Worm (Caenorhabditis elegans) whole organism, midembryonic: ENCODE data around the gene mtcu-2.

ENCODE experiments used
- cog-1 ChIP-seq: sonication (generic microtip); optimal IDR thresholded peaks from 2 replicates; lab custom pipeline; 2016; ENCODE audit warnings: missing genetic modification characterization, missing compliant biosample characterization
- flt-1 ChIP-seq: fragments of 200-800 bp; sonication (Bioruptor generic); IDR thresholded peaks from 2 replicates; pipeline ENCODE4 v1.3.6; 2022; ENCODE audit warnings: missing genetic modification characterization, missing compliant biosample characterization
- klf-2 ChIP-seq: fragments of 200-800 bp; sonication (Bioruptor generic); conservative IDR thresholded peaks from 2 replicates; pipeline ENCODE4 v1.3.6; 2022; ENCODE audit warnings: missing genetic modification reagents, missing genetic modification characterization, missing compliant biosample characterization
- med-1 ChIP-seq: sonication (generic microtip); optimal IDR thresholded peaks from 2 replicates; lab custom pipeline; 2017; ENCODE audit warnings: missing genetic modification characterization, mild to moderate bottlenecking, missing compliant biosample characterization, antibody characterized with exemption, missing genetic modification reagents; ENCODE audit not compliant: insufficient read depth
- ref-1 ChIP-seq: fragments of 200-800 bp; sonication (Bioruptor generic); conservative IDR thresholded peaks from 2 replicates; pipeline ENCODE4 v1.3.6; 2022; ENCODE audit warnings: missing genetic modification reagents, missing genetic modification characterization, missing compliant biosample characterization
- tab-1 ChIP-seq: fragments of 200-800 bp; sonication (Bioruptor generic); IDR thresholded peaks from 2 replicates; pipeline ENCODE4 v1.3.6; 2022; ENCODE audit warnings: missing genetic modification characterization, missing compliant biosample characterization
- ztf-29 ChIP-seq: fragments of 200-800 bp; sonication (Bioruptor generic); IDR thresholded peaks from 2 replicates; pipeline ENCODE4 v1.3.6; 2022; ENCODE audit warnings: missing genetic modification reagents, missing genetic modification characterization, missing compliant biosample characterization

ce11 chrII:10001546-10001945 is 31.5 kb downstream of the mtcu-2 start, which contains the start of gene ZK892.3:
- TF ChIP-seq flt-1 (GFP tag; lab: Robert Waterston, UW) (no peak), ref-1 (GFP tag; lab: Robert Waterston, UW) (no peak), cog-1 (tag; lab: Kevin White, UChicago) (no peak), ztf-29 (no peak), klf-2 (no peak), tab-1 (no peak), med-1 (GFP tag; lab: Kevin White, UChicago) (no peak)
